Worm (Caenorhabditis elegans) whole organism, late embryonic: ENCODE data around the gene F59F3.6.

Experiments used
- C08G9.2 ChIP-seq: sonication (generic microtip); optimal IDR thresholded peaks from 2 replicates; lab custom pipeline; 2016; ENCODE audit warnings: mild to moderate bottlenecking, missing genetic modification characterization, moderate library complexity, missing compliant biosample characterization
- F13H6.1 ChIP-seq: sonication (generic microtip); optimal IDR thresholded peaks from 2 replicates; lab custom pipeline; 2016; ENCODE audit warnings: missing genetic modification characterization, missing compliant biosample characterization
- K02D7.2 ChIP-seq: sonication (generic microtip); optimal IDR thresholded peaks from 2 replicates; lab custom pipeline; 2017; ENCODE audit warnings: mild to moderate bottlenecking, missing genetic modification characterization, missing compliant biosample characterization
- T23F11.4 ChIP-seq: fragments of 200-800 bp; sonication (Bioruptor generic); optimal IDR thresholded peaks from 2 replicates; lab custom pipeline; 2018; ENCODE audit warnings: mild to moderate bottlenecking, missing genetic modification characterization, missing compliant biosample characterization
- ahr-1 ChIP-seq: sonication (generic microtip); optimal IDR thresholded peaks from 2 replicates; lab custom pipeline; 2016; ENCODE audit warnings: missing genetic modification characterization, missing compliant biosample characterization
- ceh-14 ChIP-seq: sonication (generic microtip); optimal IDR thresholded peaks from 2 replicates; lab custom pipeline; 2016; ENCODE audit warnings: missing genotype, missing genetic modification characterization, missing compliant biosample characterization
- ceh-24 ChIP-seq: sonication (generic microtip); optimal IDR thresholded peaks from 2 replicates; lab custom pipeline; 2016; ENCODE audit warnings: mild to moderate bottlenecking, missing genetic modification characterization, missing compliant biosample characterization
- che-1 ChIP-seq: sonication (generic microtip); optimal IDR thresholded peaks from 2 replicates; lab custom pipeline; 2016; ENCODE audit warnings: mild to moderate bottlenecking, missing genetic modification characterization, missing compliant biosample characterization
- elt-2 ChIP-seq: sonication (generic microtip); optimal IDR thresholded peaks from 2 replicates; lab custom pipeline; 2016; ENCODE audit warnings: missing genetic modification reagents, missing genetic modification characterization, missing compliant biosample characterization
- eyg-1 ChIP-seq: sonication (generic microtip); optimal IDR thresholded peaks from 2 replicates; lab custom pipeline; 2016; ENCODE audit warnings: missing genotype, missing genetic modification characterization, missing compliant biosample characterization
- fkh-10 ChIP-seq: fragments of 150-350 bp; optimal IDR thresholded peaks from 2 replicates; lab custom pipeline; 2014; ENCODE audit warnings: missing biosample characterization, missing genetic modification reagents, missing genetic modification characterization
- gmeb-2 ChIP-seq: sonication (generic microtip); optimal IDR thresholded peaks from 2 replicates; lab custom pipeline; 2016; ENCODE audit warnings: missing genetic modification characterization, inconsistent platforms, missing compliant biosample characterization
- hlh-13 ChIP-seq: fragments of 200-800 bp; sonication (Bioruptor generic); optimal IDR thresholded peaks from 2 replicates; lab custom pipeline; 2018; ENCODE audit warnings: mild to moderate bottlenecking, missing genetic modification characterization, missing compliant biosample characterization
- hlh-6 ChIP-seq: sonication (generic microtip); optimal IDR thresholded peaks from 2 replicates; lab custom pipeline; 2016; ENCODE audit warnings: missing genotype, missing genetic modification characterization, missing compliant biosample characterization
- hlh-8 ChIP-seq: sonication (generic microtip); optimal IDR thresholded peaks from 2 replicates; lab custom pipeline; 2016; ENCODE audit warnings: missing genotype, missing genetic modification characterization, missing compliant biosample characterization
- lim-6 ChIP-seq: sonication (generic microtip); optimal IDR thresholded peaks from 2 replicates; lab custom pipeline; 2016; ENCODE audit warnings: missing genetic modification characterization, missing compliant biosample characterization
- lin-11 ChIP-seq: fragments of 200-800 bp; sonication (Bioruptor generic); optimal IDR thresholded peaks from 2 replicates; lab custom pipeline; 2018; ENCODE audit warnings: mild to moderate bottlenecking, missing genetic modification characterization, missing compliant biosample characterization
- madf-2 ChIP-seq: sonication (generic microtip); optimal IDR thresholded peaks from 2 replicates; lab custom pipeline; 2017; ENCODE audit warnings: missing genetic modification characterization, missing compliant biosample characterization
- nfya-1 ChIP-seq: sonication (generic microtip); optimal IDR thresholded peaks from 2 replicates; lab custom pipeline; 2017; ENCODE audit warnings: missing genetic modification characterization, mild to moderate bottlenecking, missing compliant biosample characterization, antibody characterized with exemption, moderate library complexity
- npax-4 ChIP-seq: sonication (generic microtip); optimal IDR thresholded peaks from 2 replicates; lab custom pipeline; 2016; ENCODE audit warnings: missing genetic modification characterization, missing compliant biosample characterization
- odd-2 ChIP-seq: sonication (generic microtip); optimal IDR thresholded peaks from 2 replicates; lab custom pipeline; 2017; ENCODE audit warnings: antibody characterized with exemption, mild to moderate bottlenecking, missing genetic modification characterization, missing compliant biosample characterization
- pag-3 ChIP-seq: sonication (generic microtip); optimal IDR thresholded peaks from 2 replicates; lab custom pipeline; 2016; ENCODE audit warnings: missing compliant biosample characterization, missing genetic modification characterization, borderline replicate concordance
- pat-9 ChIP-seq: fragments of 200-800 bp; sonication (Bioruptor generic); optimal IDR thresholded peaks from 2 replicates; lab custom pipeline; 2018; ENCODE audit warnings: mild to moderate bottlenecking, missing genetic modification characterization, moderate library complexity, missing compliant biosample characterization
- pha-2 ChIP-seq: sonication (generic microtip); optimal IDR thresholded peaks from 2 replicates; lab custom pipeline; 2017; ENCODE audit warnings: mild to moderate bottlenecking, missing genetic modification characterization, missing compliant biosample characterization
- pha-4 ChIP-seq: fragments of 150-350 bp; optimal IDR thresholded peaks from 2 replicates; lab custom pipeline; 2018; ENCODE audit warnings: missing biosample characterization, missing genetic modification reagents, missing genetic modification characterization
- ref-2 ChIP-seq: sonication (generic microtip); optimal IDR thresholded peaks from 2 replicates; lab custom pipeline; 2016; ENCODE audit warnings: missing genetic modification characterization, missing compliant biosample characterization
- sdc-2 ChIP-seq: sonication (generic microtip); optimal IDR thresholded peaks from 2 replicates; lab custom pipeline; 2016; ENCODE audit warnings: missing genotype, missing genetic modification characterization, missing compliant biosample characterization
- ttx-3 ChIP-seq: sonication (generic microtip); optimal IDR thresholded peaks from 2 replicates; lab custom pipeline; 2016; ENCODE audit warnings: missing genetic modification reagents, missing genetic modification characterization, missing compliant biosample characterization
- unc-3 ChIP-seq, 2 experiments: fragments of 200-800 bp in 1 of 2; sonication (Bioruptor generic) in 1 of 2; sonication (generic microtip) in 1 of 2; conservative IDR thresholded peaks in 1 of 2; optimal IDR thresholded peaks in 1 of 2; 2 replicates each; pipeline versions ENCODE4 v1.3.6 to Lab custom; 2016 to 2022; ENCODE audit warnings: missing compliant biosample characterization in 2 of 2, missing genetic modification characterization in 2 of 2, missing genetic modification reagents in 1 of 2
- unc-42 ChIP-seq: sonication (generic microtip); optimal IDR thresholded peaks from 2 replicates; lab custom pipeline; 2016; ENCODE audit warnings: missing genotype, missing genetic modification characterization, missing compliant biosample characterization

Gene F59F3.6

ce11 chrX:10999176-10999575, at the start of gene F59F3.6:
Gene F59F3.6 (minus strand): TSS chrX:10999276.
- TF ChIP-seq fkh-10 (GFP tag; lab: Kevin White, UChicago) = no peak
- TF ChIP-seq T23F11.4 (GFP tag; lab: Kevin White, UChicago) = no peak
- no peak for TF ChIP-seq lim-6 (tag; lab: Kevin White, UChicago)

- TF ChIP-seq sdc-2 (tag; lab: Kevin White, UChicago) = no peak
- TF ChIP-seq pat-9 = no peak
- no peak for TF ChIP-seq nfya-1 (tag; lab: Kevin White, UChicago)
- peak; percentile 59 for TF ChIP-seq elt-2
Observed at ce11 chrX:11047183-11047582, 48.1 kb upstream of the F59F3.6 start, which contains the start of gene clc-1. Gene clc-1 (plus strand): TSS chrX:11047446.

ce11 chrX:11042777-11043176, 43.7 kb upstream of the F59F3.6 start, which contains the start of gene C09F12.3:
Gene C09F12.3 (minus strand): TSS chrX:11042877.
- TF ChIP-seq ahr-1 (tag; lab: Kevin White, UChicago) (no peak), unc-3 (GFP tag; conservative IDR thresholded peaks at IDR 0.05; lab: Robert Waterston, UW) (no peak), unc-3 (tag; optimal IDR thresholded peaks at IDR 0.05; lab: Kevin White, UChicago) (no peak), npax-4 (tag; lab: Kevin White, UChicago) (no peak), madf-2 (tag; lab: Kevin White, UChicago) (no peak), pha-4 (no peak), ceh-24 (tag; lab: Kevin White, UChicago) (no peak), hlh-6 (tag; lab: Kevin White, UChicago) (no peak), ceh-14 (tag; lab: Kevin White, UChicago) (no peak), F13H6.1 (no peak), hlh-13 (GFP tag; lab: Kevin White, UChicago) (no peak), pag-3 (tag; lab: Kevin White, UChicago) (no peak), lin-11 (no peak)

ce11 chrX:11038221-11038620, 39.1 kb upstream of the F59F3.6 start:
- TF ChIP-seq gmeb-2 (tag; lab: Kevin White, UChicago) (no peak), odd-2 (tag; lab: Kevin White, UChicago) (no peak), ceh-14 (tag; lab: Kevin White, UChicago) (no peak), T23F11.4 (GFP tag; lab: Kevin White, UChicago) (no peak), eyg-1 (tag; lab: Kevin White, UChicago) (no peak), sdc-2 (tag; lab: Kevin White, UChicago) (no peak), madf-2 (tag; lab: Kevin White, UChicago) (no peak), unc-42 (no peak), ttx-3 (tag; lab: Kevin White, UChicago) (no peak), pha-2 (tag; lab: Kevin White, UChicago) (no peak), hlh-6 (tag; lab: Kevin White, UChicago) (no peak), hlh-8 (tag; lab: Kevin White, UChicago) (no peak), C08G9.2 (tag; lab: Kevin White, UChicago) (no peak), che-1 (tag; lab: Kevin White, UChicago) (no peak), unc-3 (GFP tag; conservative IDR thresholded peaks at IDR 0.05; lab: Robert Waterston, UW) (no peak), unc-3 (tag; optimal IDR thresholded peaks at IDR 0.05; lab: Kevin White, UChicago) (no peak), nfya-1 (tag; lab: Kevin White, UChicago) (no peak), K02D7.2 (tag; lab: Kevin White, UChicago) (no peak)
- TF ChIP-seq, all 69 proteins: peak for 0

- no peak for TF ChIP-seq hlh-6 (tag; lab: Kevin White, UChicago)
- no peak for TF ChIP-seq lim-6 (tag; lab: Kevin White, UChicago)
- no peak for TF ChIP-seq odd-2 (tag; lab: Kevin White, UChicago)
- peak; percentile 10 for TF ChIP-seq nfya-1 (tag; lab: Kevin White, UChicago)
- peak; percentile 50 for TF ChIP-seq ref-2 (tag; lab: Kevin White, UChicago)
- peak; percentile 78 for TF ChIP-seq elt-2
- TF ChIP-seq, all 69 proteins: peak for 3
Observed at ce11 chrX:11036114-11037087, 37.3 kb upstream of the F59F3.6 start.
